Fruit fly (Drosophila melanogaster) whole organism, embryonic: ENCODE measurements around the gene Vha16-2.

Source experiments
- CG10147 ChIP-seq: fragments of 200-800 bp; sonication (Bioruptor generic); optimal IDR thresholded peaks from 2 replicates; lab custom pipeline; 2019; ENCODE audit warnings: missing biosample characterization, mild to moderate bottlenecking, missing genetic modification characterization, moderate library complexity
- CG11504 ChIP-seq: fragments of 200-800 bp; sonication (Bioruptor generic); optimal IDR thresholded peaks from 3 replicates; lab custom pipeline; 2019; ENCODE audit warnings: missing biosample characterization, mild to moderate bottlenecking, missing genetic modification characterization, moderate library complexity
- CG13624 ChIP-seq: fragments of 200-800 bp; sonication (Bioruptor generic); optimal IDR thresholded peaks from 2 replicates; lab custom pipeline; 2016; ENCODE audit warnings: missing biosample characterization, missing genetic modification characterization
- CG14014 ChIP-seq: fragments of 200-800 bp; sonication (Bioruptor generic); IDR thresholded peaks from 2 replicates; pipeline ENCODE4 v1.3.6; 2022; ENCODE audit warnings: missing biosample characterization, missing genetic modification characterization
- CG14860 ChIP-seq: fragments of 200-800 bp; sonication (Bioruptor generic); IDR thresholded peaks from 3 replicates; pipeline ENCODE4 v1.3.6; 2022; ENCODE audit warnings: missing biosample characterization, missing genetic modification characterization; ENCODE audit not compliant: partially characterized antibody
- CG15011 ChIP-seq: fragments of 200-800 bp; sonication (Bioruptor generic); optimal IDR thresholded peaks from 3 replicates; lab custom pipeline; 2018; ENCODE audit warnings: missing biosample characterization, mild to moderate bottlenecking, missing genetic modification characterization
- CG15269 ChIP-seq: fragments of 200-800 bp; sonication (Bioruptor generic); optimal IDR thresholded peaks from 2 replicates; lab custom pipeline; 2018; ENCODE audit warnings: missing biosample characterization, mild to moderate bottlenecking, missing genetic modification characterization, moderate library complexity
- CG17361 ChIP-seq: fragments of 200-800 bp; sonication (Bioruptor generic); IDR thresholded peaks from 3 replicates; pipeline ENCODE4 v1.3.6; 2022; ENCODE audit warnings: missing biosample characterization, missing genetic modification characterization
- CG30403 ChIP-seq: fragments of 200-800 bp; sonication (Bioruptor generic); optimal IDR thresholded peaks from 3 replicates; lab custom pipeline; 2016; ENCODE audit warnings: missing biosample characterization, missing genetic modification characterization
- CG31441 ChIP-seq: fragments of 200-800 bp; sonication (Bioruptor generic); IDR thresholded peaks from 2 replicates; pipeline ENCODE4 v1.3.6; 2022; ENCODE audit warnings: missing biosample characterization, missing genetic modification characterization
- CG34422 ChIP-seq: fragments of 200-800 bp; sonication (Bioruptor generic); IDR thresholded peaks from 3 replicates; pipeline ENCODE4 v1.3.6; 2022; ENCODE audit warnings: missing biosample characterization, missing genetic modification characterization
- CG42726 ChIP-seq: fragments of 200-800 bp; sonication (Bioruptor generic); IDR thresholded peaks from 2 replicates; pipeline ENCODE4 v1.3.6; 2022; ENCODE audit warnings: missing biosample characterization, missing genetic modification characterization; ENCODE audit not compliant: partially characterized antibody
- CG4730 ChIP-seq: fragments of 200-800 bp; sonication (Bioruptor generic); IDR thresholded peaks from 2 replicates; pipeline ENCODE4 v1.3.6; 2022; ENCODE audit warnings: missing biosample characterization, missing genetic modification characterization
- CG6683 ChIP-seq: fragments of 200-800 bp; sonication (Bioruptor generic); optimal IDR thresholded peaks from 2 replicates; lab custom pipeline; 2017; ENCODE audit warnings: missing biosample characterization, mild to moderate bottlenecking, missing genetic modification characterization, missing genetic modification reagents
- CG6765 ChIP-seq: fragments of 200-800 bp; sonication (Bioruptor generic); optimal IDR thresholded peaks from 3 replicates; lab custom pipeline; 2017; ENCODE audit warnings: missing biosample characterization, mild to moderate bottlenecking, missing genetic modification characterization
- CG7357 ChIP-seq: fragments of 200-800 bp; sonication (Bioruptor generic); IDR thresholded peaks from 3 replicates; pipeline ENCODE4 v1.3.6; 2022; ENCODE audit warnings: missing biosample characterization, missing genetic modification characterization
- CG9437 ChIP-seq: fragments of 200-800 bp; sonication (Bioruptor generic); optimal IDR thresholded peaks from 2 replicates; lab custom pipeline; 2018; ENCODE audit warnings: missing biosample characterization, mild to moderate bottlenecking, missing genetic modification characterization
- CG9932 ChIP-seq: fragments of 200-800 bp; sonication (Bioruptor generic); IDR thresholded peaks from 2 replicates; pipeline ENCODE4 v1.3.6; 2022; ENCODE audit warnings: missing biosample characterization, missing genetic modification characterization
- CTCF ChIP-seq: fragments of 200-800 bp; sonication (Bioruptor generic); optimal IDR thresholded peaks from 2 replicates; lab custom pipeline; 2017; ENCODE audit warnings: missing biosample characterization, mild to moderate bottlenecking, missing genetic modification characterization, moderate library complexity
- Camta ChIP-seq: fragments of 200-800 bp; sonication (Bioruptor generic); optimal IDR thresholded peaks from 2 replicates; lab custom pipeline; 2016; ENCODE audit warnings: missing biosample characterization, missing genetic modification characterization
- Chrac-16 ChIP-seq: fragments of 200-800 bp; sonication (Bioruptor generic); optimal IDR thresholded peaks from 3 replicates; lab custom pipeline; 2016; ENCODE audit warnings: missing biosample characterization, missing genetic modification characterization
- Fer2 ChIP-seq: fragments of 200-800 bp; sonication (Bioruptor generic); optimal IDR thresholded peaks from 2 replicates; lab custom pipeline; 2018; ENCODE audit warnings: missing biosample characterization, mild to moderate bottlenecking, missing genetic modification characterization, moderate library complexity
- Gug ChIP-seq: fragments of 200-800 bp; sonication (Bioruptor generic); IDR thresholded peaks from 4 replicates; pipeline ENCODE4 v1.3.6; 2022; ENCODE audit warnings: missing biosample characterization, missing genetic modification characterization
- Hand ChIP-seq: fragments of 200-800 bp; sonication (Bioruptor generic); optimal IDR thresholded peaks from 2 replicates; lab custom pipeline; 2017; ENCODE audit warnings: mild to moderate bottlenecking, missing biosample characterization, missing genetic modification reagents, missing genetic modification characterization
- HmgZ ChIP-seq: fragments of 200-800 bp; sonication (Bioruptor generic); optimal IDR thresholded peaks from 2 replicates; lab custom pipeline; 2018; ENCODE audit warnings: missing biosample characterization, mild to moderate bottlenecking, missing genetic modification characterization
- MTF-1 ChIP-seq: fragments of 200-800 bp; sonication (Bioruptor generic); optimal IDR thresholded peaks from 2 replicates; lab custom pipeline; 2018; ENCODE audit warnings: missing biosample characterization, mild to moderate bottlenecking, missing genetic modification characterization, borderline replicate concordance
- Mrtf ChIP-seq: fragments of 200-800 bp; sonication (Bioruptor generic); IDR thresholded peaks from 3 replicates; pipeline ENCODE4 v1.3.6; 2022; ENCODE audit warnings: missing biosample characterization, missing genetic modification characterization
- NK7.1 ChIP-seq: fragments of 200-800 bp; sonication (Bioruptor generic); optimal IDR thresholded peaks from 3 replicates; lab custom pipeline; 2016; ENCODE audit warnings: missing biosample characterization, missing genetic modification characterization
- ab ChIP-seq: fragments of 200-800 bp; sonication (Bioruptor generic); optimal IDR thresholded peaks from 2 replicates; lab custom pipeline; 2016; ENCODE audit warnings: missing biosample characterization, missing genetic modification characterization
- chif ChIP-seq, 2 experiments: fragments of 200-800 bp; sonication (Bioruptor generic); optimal IDR thresholded peaks; 3 replicates each; lab custom pipeline; 2016; ENCODE audit warnings: missing biosample characterization in 2 of 2, missing genetic modification characterization in 2 of 2
- chinmo ChIP-seq: fragments of 200-800 bp; sonication (Bioruptor generic); IDR thresholded peaks from 4 replicates; pipeline ENCODE4 v1.3.6; 2022; ENCODE audit warnings: missing biosample characterization, missing genetic modification characterization; ENCODE audit not compliant: partially characterized antibody
- croc ChIP-seq: fragments of 200-800 bp; sonication (Bioruptor generic); conservative IDR thresholded peaks from 3 replicates; pipeline ENCODE4 v1.3.6; 2022; ENCODE audit warnings: missing biosample characterization, missing genetic modification characterization
- da ChIP-seq: fragments of 200-800 bp; sonication (Bioruptor generic); optimal IDR thresholded peaks from 2 replicates; lab custom pipeline; 2016; ENCODE audit warnings: missing biosample characterization, missing genetic modification characterization
- dpn ChIP-seq, 2 experiments: fragments of 200-800 bp; sonication (Bioruptor generic); optimal IDR thresholded peaks; 3 replicates each; lab custom pipeline; 2016; ENCODE audit warnings: missing biosample characterization in 2 of 2, missing genetic modification characterization in 2 of 2
- eve ChIP-seq, 2 experiments: fragments of >200 bp; optimal IDR thresholded peaks; 2 replicates each; lab custom pipeline; 2017; ENCODE audit warnings: missing biosample characterization in 2 of 2, missing genetic modification characterization in 2 of 2
- fu2 ChIP-seq: fragments of 200-800 bp; sonication (Bioruptor generic); optimal IDR thresholded peaks from 2 replicates; lab custom pipeline; 2016; ENCODE audit warnings: missing biosample characterization, missing genetic modification characterization
- gem ChIP-seq: fragments of 200-800 bp; sonication (Bioruptor generic); optimal IDR thresholded peaks from 2 replicates; lab custom pipeline; 2019; ENCODE audit warnings: missing biosample characterization, mild to moderate bottlenecking, missing genetic modification characterization, moderate library complexity
- hb ChIP-seq: fragments of 200-800 bp; sonication (Bioruptor generic); IDR thresholded peaks from 3 replicates; pipeline ENCODE4 v1.3.6; 2022; ENCODE audit warnings: missing biosample characterization, missing genetic modification characterization; ENCODE audit not compliant: partially characterized antibody
- nmo ChIP-seq: fragments of 200-800 bp; sonication (Bioruptor generic); optimal IDR thresholded peaks from 2 replicates; lab custom pipeline; 2018; ENCODE audit warnings: missing biosample characterization, mild to moderate bottlenecking, missing genetic modification characterization, moderate library complexity
- otp ChIP-seq: fragments of 200-800 bp; sonication (Bioruptor generic); IDR thresholded peaks from 3 replicates; pipeline ENCODE4, ENCODE4 v1.3.6; 2022; ENCODE audit warnings: missing biosample characterization, missing genetic modification characterization
- psq ChIP-seq: fragments of 200-800 bp; sonication (Bioruptor generic); optimal IDR thresholded peaks from 2 replicates; lab custom pipeline; 2017; ENCODE audit warnings: missing biosample characterization, missing genetic modification characterization
- rib ChIP-seq: fragments of 200-800 bp; sonication (Bioruptor generic); IDR thresholded peaks from 2 replicates; pipeline ENCODE4 v1.3.6; 2022; ENCODE audit warnings: missing biosample characterization, missing genetic modification characterization
- schlank ChIP-seq: fragments of 200-800 bp; sonication (Bioruptor generic); optimal IDR thresholded peaks from 2 replicates; lab custom pipeline; 2018; ENCODE audit warnings: missing biosample characterization, mild to moderate bottlenecking, missing genetic modification characterization
- tio ChIP-seq: fragments of 200-800 bp; sonication (Bioruptor generic); optimal IDR thresholded peaks from 2 replicates; lab custom pipeline; 2017; ENCODE audit warnings: missing biosample characterization, missing genetic modification characterization, inconsistent platforms
- unc-4 ChIP-seq: fragments of 200-800 bp; sonication (Bioruptor generic); IDR thresholded peaks from 2 replicates; pipeline ENCODE4 v1.3.6; 2022; ENCODE audit warnings: missing biosample characterization, missing genetic modification characterization; ENCODE audit not compliant: partially characterized antibody
- vvl ChIP-seq: fragments of 200-800 bp; sonication (Bioruptor generic); IDR thresholded peaks from 2 replicates; pipeline ENCODE4 v1.3.6; 2022; ENCODE audit warnings: missing biosample characterization, missing genetic modification characterization
- wek ChIP-seq: fragments of 200-800 bp; sonication (Bioruptor generic); optimal IDR thresholded peaks from 3 replicates; lab custom pipeline; 2018; ENCODE audit warnings: missing biosample characterization, mild to moderate bottlenecking, missing genetic modification characterization, moderate library complexity
- yki ChIP-seq: fragments of >200 bp; optimal IDR thresholded peaks from 3 replicates; lab custom pipeline; 2018
- zen ChIP-seq: fragments of 200-800 bp; sonication (Bioruptor generic); optimal IDR thresholded peaks from 3 replicates; lab custom pipeline; 2018; ENCODE audit warnings: missing biosample characterization, mild to moderate bottlenecking, missing genetic modification characterization, moderate library complexity
- zfh1 ChIP-seq: fragments of 200-800 bp; sonication (Bioruptor generic); IDR thresholded peaks from 3 replicates; pipeline ENCODE4 v1.3.6; 2022; ENCODE audit warnings: missing biosample characterization, missing genetic modification characterization

The Vha16-2 gene

DNA sequence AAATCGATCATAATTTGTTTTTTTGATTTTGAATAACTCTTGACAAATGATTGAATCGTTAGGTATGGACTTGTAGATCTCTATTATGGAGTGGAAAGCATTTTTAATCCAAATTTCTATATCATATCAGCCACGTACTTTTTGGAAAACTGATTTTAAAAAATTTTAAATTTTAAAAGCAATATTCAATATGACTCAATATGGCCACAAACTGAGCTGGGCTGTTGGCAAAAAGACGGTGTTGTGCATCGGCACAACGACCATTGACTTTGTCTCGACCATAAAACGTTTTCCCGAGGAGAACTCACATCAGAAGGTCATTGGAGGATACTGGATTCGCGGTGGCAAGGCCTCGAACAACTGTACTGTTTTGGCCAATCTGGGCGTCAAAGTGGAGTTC lies 16.4 kb upstream of the Vha16-2 start, which contains the start of the genes CG12289 and CG7551:
CG12289 (minus strand) TSS at position 101 of the 400 bp plus-strand sequence.
CG7551 (plus strand) TSS at position 121 of the 400 bp plus-strand sequence.
- no peak for TF ChIP-seq HmgZ (tag; lab: Kevin White, UChicago)
- TF ChIP-seq CG30403 (GFP tag; lab: Kevin White, UChicago): no peak
- TF ChIP-seq CG6683: no peak
- TF ChIP-seq CG4730: no peak
- TF ChIP-seq rib (GFP tag; lab: Robert Waterston, UW): no peak
- TF ChIP-seq ab: no peak
- no peak for TF ChIP-seq psq
- no peak for TF ChIP-seq gem (tag; lab: Kevin White, UChicago)
- TF ChIP-seq CG9932: no peak
- TF ChIP-seq zen (tag; lab: Kevin White, UChicago): no peak

DNA sequence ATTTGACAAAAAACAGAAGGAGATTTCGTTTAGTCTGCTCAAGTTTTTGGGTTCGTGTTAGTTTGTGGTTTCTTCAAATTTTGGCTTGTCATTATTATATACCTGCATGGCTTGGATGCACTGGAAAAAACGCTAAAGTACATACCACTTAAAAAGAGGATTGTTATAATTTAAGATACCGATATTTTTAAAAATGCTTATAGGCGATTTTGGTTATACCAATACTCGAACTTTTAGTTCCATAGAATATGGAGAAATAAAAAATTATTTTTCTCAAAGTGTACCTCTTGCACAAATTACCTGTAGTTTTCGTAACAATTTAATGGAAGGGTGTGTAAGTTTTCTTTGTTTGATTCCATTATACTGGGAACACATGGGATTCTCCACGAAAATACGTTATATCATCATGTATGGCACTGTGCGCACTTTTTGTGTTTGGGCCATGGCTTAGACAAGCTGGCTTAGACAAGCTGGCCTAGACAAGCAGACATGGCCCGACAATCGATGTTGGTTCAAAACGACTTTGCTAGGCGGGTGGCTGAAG lies 9.3 kb upstream of the Vha16-2 start, which contains the start of gene Fum3:
Fum3 (minus strand) TSS at position 494 of the 544 bp plus-strand sequence.
- no peak for TF ChIP-seq CG17361 (GFP tag; lab: Robert Waterston, UW)
- TF ChIP-seq CG10147 (GFP tag; lab: Kevin White, UChicago): no peak
- TF ChIP-seq Chrac-16: no peak
- no peak for TF ChIP-seq CG14860
- no peak for TF ChIP-seq Gug (GFP tag; lab: Robert Waterston, UW)
- TF ChIP-seq CG31441 (GFP tag; lab: Robert Waterston, UW): no peak
- no peak for TF ChIP-seq CG34422 (GFP tag; lab: Robert Waterston, UW)
- TF ChIP-seq unc-4 (GFP tag; lab: Robert Waterston, UW): no peak
- TF ChIP-seq tio (GFP tag; lab: Kevin White, UChicago): peak; percentile 7
- TF ChIP-seq CTCF (GFP tag; lab: Kevin White, UChicago): no peak
- 0 out of 3 replicates have a peak, but pooled peaks have one; percentile 24 for TF ChIP-seq CG7357 (GFP tag; lab: Robert Waterston, UW)
- TF ChIP-seq wek (GFP tag; lab: Kevin White, UChicago): no peak
- no peak; the same call in 1 of the 2 replicates for TF ChIP-seq CG14014 (GFP tag; lab: Robert Waterston, UW)
- TF ChIP-seq CG15011 (GFP tag; lab: Kevin White, UChicago): no peak
- TF ChIP-seq CG15269: no peak
- TF ChIP-seq CG11504: peak; percentile 32
- no peak for TF ChIP-seq Mrtf (GFP tag; lab: Robert Waterston, UW)
- TF ChIP-seq nmo (GFP tag; lab: Kevin White, UChicago): peak; percentile 25
- peak; percentile 24; the same call in 1 of the 3 replicates for TF ChIP-seq otp (GFP tag; lab: Robert Waterston, UW)
- TF ChIP-seq Fer2: no peak
- TF ChIP-seq yki (lab: Kevin White, UChicago): no peak
- no peak for TF ChIP-seq eve (GFP tag; optimal IDR thresholded peaks at IDR 0.05; lab: Kevin White, UChicago)
- no peak for TF ChIP-seq hb
- no peak for TF ChIP-seq Hand
- no peak for TF ChIP-seq da (GFP tag; lab: Kevin White, UChicago)
- peak; percentile 70 for TF ChIP-seq zfh1 (GFP tag; lab: Robert Waterston, UW)
- TF ChIP-seq croc: peak; percentile 13; the same call in 1 of the 3 replicates
- no peak for TF ChIP-seq CG13624 (GFP tag; lab: Kevin White, UChicago)
- no peak for TF ChIP-seq CG6765 (GFP tag; lab: Kevin White, UChicago)
- no peak for TF ChIP-seq NK7.1 (GFP tag; lab: Kevin White, UChicago)
- no peak for TF ChIP-seq MTF-1 (GFP tag; lab: Kevin White, UChicago)
- no peak for TF ChIP-seq CG9437 (GFP tag; lab: Kevin White, UChicago)
- no peak for TF ChIP-seq CG42726
- no peak for TF ChIP-seq dpn (GFP tag; optimal IDR thresholded peaks at IDR 0.05; lab: Kevin White, UChicago)
- TF ChIP-seq chinmo: no peak
- TF ChIP-seq fu2: no peak
- peak; percentile 6; the same call in 1 of the 2 replicates for TF ChIP-seq vvl (GFP tag; lab: Robert Waterston, UW)
- TF ChIP-seq Camta (GFP tag; lab: Kevin White, UChicago): no peak
- TF ChIP-seq schlank: no peak
- TF ChIP-seq chif (GFP tag; optimal IDR thresholded peaks at IDR 0.05; lab: Kevin White, UChicago): peak in 1 of 2 experiments; percentile 13
